Worm (Caenorhabditis elegans) whole organism, early embryonic: ENCODE measurements around the gene sluh-7.

ENCODE experiments used
- B0310.2 ChIP-seq: sonication (generic microtip); optimal IDR thresholded peaks from 2 replicates; lab custom pipeline; 2016; ENCODE audit warnings: mild to moderate bottlenecking, missing genetic modification characterization, missing compliant biosample characterization
- ama-1 ChIP-seq: fragments of 150-350 bp; optimal IDR thresholded peaks from 2 replicates; lab custom pipeline; 2014
- ets-7 ChIP-seq: sonication (generic microtip); optimal IDR thresholded peaks from 2 replicates; lab custom pipeline; 2016; ENCODE audit warnings: missing genotype, missing genetic modification characterization, missing compliant biosample characterization
- sea-1 ChIP-seq: fragments of 200-800 bp; sonication (Bioruptor generic); conservative IDR thresholded peaks from 2 replicates; pipeline ENCODE4 v1.3.6; 2022; ENCODE audit warnings: missing genetic modification characterization, missing compliant biosample characterization

DNA sequence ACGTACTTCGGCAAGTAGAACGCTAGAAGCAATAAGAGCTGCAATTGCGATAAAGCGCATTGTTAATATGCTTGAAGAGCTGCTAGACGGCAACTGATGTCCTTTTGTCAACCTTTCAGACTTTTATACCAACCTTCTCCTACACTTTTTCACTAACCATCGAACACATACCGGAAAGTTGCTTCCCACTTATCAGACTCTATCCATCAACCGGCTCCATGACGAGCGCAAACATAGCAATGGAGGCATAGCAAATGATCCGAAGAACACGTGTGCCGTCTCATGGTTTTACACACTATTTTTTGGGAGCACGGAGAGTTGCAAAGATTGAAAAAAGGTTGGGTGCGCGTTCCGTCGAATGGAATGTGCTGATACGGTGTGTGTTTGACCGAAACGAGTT, 26.1 kb upstream of the sluh-7 start, which contains the start of gene abu-1:
- TF ChIP-seq ets-7 (tag; lab: Kevin White, UChicago), result no peak
- TF ChIP-seq sea-1 (GFP tag; lab: Robert Waterston, UW), result no peak
- no peak for TF ChIP-seq B0310.2 (tag; lab: Kevin White, UChicago)
- no peak for TF ChIP-seq ama-1 (lab: Kevin White, UChicago)
